Fruit fly (Drosophila melanogaster) whole organism: Measurements from ENCODE around the gene CG33096.

Experiments
- Dll ChIP-seq: fragments of >200 bp; optimal IDR thresholded peaks from 2 replicates; lab custom pipeline; 2017
- EcR ChIP-seq, 2 experiments: fragments of >200 bp; optimal IDR thresholded peaks; 2 replicates each; lab custom pipeline; 2017; ENCODE audit warnings: missing biosample characterization in 2 of 2, missing genetic modification characterization in 2 of 2, missing genetic modification reagents in 2 of 2
- pan ChIP-seq: fragments of >200 bp; optimal IDR thresholded peaks from 2 replicates; lab custom pipeline; 2017
- psq ChIP-seq: fragments of >200 bp; optimal IDR thresholded peaks from 2 replicates; lab custom pipeline; 2017
- usp ChIP-seq: fragments of >200 bp; optimal IDR thresholded peaks from 2 replicates; lab custom pipeline; 2017; ENCODE audit warnings: missing biosample characterization, missing genetic modification characterization, mixed read lengths

- TF ChIP-seq pan (lab: Kevin White, UChicago) (no peak), psq (lab: Kevin White, UChicago) (no peak), EcR (GFP tag; optimal IDR thresholded peaks at IDR 0.05; lab: Kevin White, UChicago) (no peak), Dll (lab: Kevin White, UChicago) (no peak), usp (GFP tag; lab: Kevin White, UChicago) (no peak)
These were observed 4.8 kb downstream of the CG33096 start, which contains the start of gene CG45095 for dm6 chr3R:25102253-25102652.
